Fruit fly (Drosophila melanogaster) whole organism, prepupa: ENCODE measurements around the gene YL-1.
A peak's percentile ranks its signal among the peaks of the same experiment; 100 is the strongest.

ENCODE experiments used
- CG10631 ChIP-seq: fragments of 200-800 bp; sonication (Bioruptor generic); optimal IDR thresholded peaks from 2 replicates; lab custom pipeline; 2016; ENCODE audit warnings: missing biosample characterization, missing genetic modification characterization
- CG10669 ChIP-seq: fragments of 200-800 bp; sonication (Bioruptor generic); optimal IDR thresholded peaks from 3 replicates; lab custom pipeline; 2018; ENCODE audit warnings: missing biosample characterization, mild to moderate bottlenecking, missing genetic modification characterization, moderate library complexity
- CG11762 ChIP-seq: fragments of 200-800 bp; sonication (Bioruptor generic); optimal IDR thresholded peaks from 3 replicates; lab custom pipeline; 2016; ENCODE audit warnings: missing biosample characterization, missing genetic modification characterization; ENCODE audit not compliant: insufficient read depth
- CG11902 ChIP-seq: fragments of 200-800 bp; sonication (Bioruptor generic); optimal IDR thresholded peaks from 3 replicates; lab custom pipeline; 2016; ENCODE audit warnings: missing biosample characterization, missing genetic modification characterization
- CG15336 ChIP-seq: fragments of 200-800 bp; sonication (Bioruptor generic); IDR thresholded peaks from 2 replicates; pipeline ENCODE4 v1.3.6; 2022; ENCODE audit warnings: missing biosample characterization, missing genetic modification characterization
- CG1621 ChIP-seq: fragments of 200-800 bp; sonication (Bioruptor generic); optimal IDR thresholded peaks from 3 replicates; lab custom pipeline; 2018; ENCODE audit warnings: missing biosample characterization, mild to moderate bottlenecking, missing genetic modification characterization
- CG3032 ChIP-seq: fragments of 200-800 bp; optimal IDR thresholded peaks from 2 replicates; lab custom pipeline; 2019; ENCODE audit warnings: missing biosample characterization, mild to moderate bottlenecking, missing genetic modification characterization, moderate library complexity
- CG31627 ChIP-seq: fragments of 200-800 bp; sonication (Bioruptor generic); optimal IDR thresholded peaks from 3 replicates; lab custom pipeline; 2016; ENCODE audit warnings: missing biosample characterization, missing genetic modification characterization
- CG34406 ChIP-seq: fragments of 200-800 bp; sonication (Bioruptor generic); optimal IDR thresholded peaks from 3 replicates; lab custom pipeline; 2016; ENCODE audit warnings: missing biosample characterization, missing genetic modification characterization
- CG3919 ChIP-seq: fragments of 200-800 bp; sonication (Bioruptor generic); optimal IDR thresholded peaks from 3 replicates; lab custom pipeline; 2016; ENCODE audit warnings: missing biosample characterization, missing genetic modification characterization
- CG6163 ChIP-seq: fragments of 200-800 bp; sonication (Bioruptor generic); IDR thresholded peaks from 3 replicates; pipeline ENCODE4 v1.3.6; 2022; ENCODE audit warnings: missing biosample characterization, missing genetic modification characterization
- CG6792 ChIP-seq: fragments of 200-800 bp; sonication (Bioruptor generic); optimal IDR thresholded peaks from 3 replicates; lab custom pipeline; 2016; ENCODE audit warnings: missing biosample characterization, missing genetic modification characterization
- CG6854 ChIP-seq: fragments of 200-800 bp; sonication (Bioruptor generic); optimal IDR thresholded peaks from 2 replicates; lab custom pipeline; 2017; ENCODE audit warnings: missing biosample characterization, mild to moderate bottlenecking, missing genetic modification characterization
- CG8119 ChIP-seq: fragments of 200-800 bp; sonication (Bioruptor generic); IDR thresholded peaks from 3 replicates; pipeline ENCODE4 v1.3.6; 2022; ENCODE audit warnings: missing biosample characterization, missing genetic modification characterization
- CG8319 ChIP-seq: fragments of 200-800 bp; sonication (Bioruptor generic); optimal IDR thresholded peaks from 3 replicates; lab custom pipeline; 2016; ENCODE audit warnings: missing biosample characterization, missing genetic modification characterization
- CG8632 ChIP-seq: fragments of 200-800 bp; sonication (Bioruptor generic); optimal IDR thresholded peaks from 3 replicates; lab custom pipeline; 2016; ENCODE audit warnings: missing biosample characterization, missing genetic modification characterization
- Eip78C ChIP-seq: fragments of 200-800 bp; sonication (Bioruptor generic); peaks from one replicate; lab custom pipeline; 2016; ENCODE audit warnings: missing biosample characterization, missing genetic modification characterization
- Eip93F ChIP-seq: fragments of 200-800 bp; sonication (Bioruptor generic); optimal IDR thresholded peaks from 2 replicates; lab custom pipeline; 2016; ENCODE audit warnings: missing biosample characterization, mild to moderate bottlenecking, missing genetic modification characterization
- Ets96B ChIP-seq: fragments of 200-800 bp; optimal IDR thresholded peaks from 2 replicates; lab custom pipeline; 2019; ENCODE audit warnings: missing biosample characterization, mild to moderate bottlenecking, missing genetic modification characterization, moderate library complexity
- Gug ChIP-seq: fragments of 200-800 bp; sonication (Bioruptor generic); IDR thresholded peaks from 2 replicates; pipeline ENCODE4 v1.3.6; 2022; ENCODE audit warnings: missing biosample characterization, missing genetic modification characterization
- Hr39 ChIP-seq: fragments of 200-800 bp; sonication (Bioruptor generic); optimal IDR thresholded peaks from 2 replicates; lab custom pipeline; 2016; ENCODE audit warnings: missing biosample characterization, missing genetic modification characterization
- Lpt ChIP-seq: fragments of 200-800 bp; sonication (Bioruptor generic); optimal IDR thresholded peaks from 3 replicates; lab custom pipeline; 2016; ENCODE audit warnings: missing biosample characterization, missing genetic modification characterization
- Met ChIP-seq: fragments of 200-800 bp; sonication (Bioruptor generic); optimal IDR thresholded peaks from 3 replicates; lab custom pipeline; 2016; ENCODE audit warnings: missing biosample characterization, missing genetic modification characterization
- OdsH ChIP-seq: fragments of 200-800 bp; sonication (Bioruptor generic); optimal IDR thresholded peaks from 3 replicates; lab custom pipeline; 2016; ENCODE audit warnings: missing biosample characterization, missing genetic modification characterization
- Sox14 ChIP-seq: fragments of 200-800 bp; sonication (Bioruptor generic); optimal IDR thresholded peaks from 3 replicates; lab custom pipeline; 2016; ENCODE audit warnings: missing biosample characterization, missing genetic modification characterization
- Sox15 ChIP-seq: fragments of 200-800 bp; sonication (Bioruptor generic); optimal IDR thresholded peaks from 3 replicates; lab custom pipeline; 2016; ENCODE audit warnings: missing biosample characterization, missing genetic modification characterization
- achi ChIP-seq: fragments of 200-800 bp; sonication (Bioruptor generic); optimal IDR thresholded peaks from 3 replicates; lab custom pipeline; 2016; ENCODE audit warnings: missing biosample characterization, missing genetic modification characterization
- acj6 ChIP-seq: fragments of 200-800 bp; sonication (Bioruptor generic); optimal IDR thresholded peaks from 3 replicates; lab custom pipeline; 2016; ENCODE audit warnings: missing biosample characterization, missing genetic modification characterization
- cyc ChIP-seq: fragments of 200-800 bp; sonication (Bioruptor generic); optimal IDR thresholded peaks from 3 replicates; lab custom pipeline; 2016; ENCODE audit warnings: missing biosample characterization, missing genetic modification characterization
- dac ChIP-seq: fragments of 200-800 bp; sonication (Bioruptor generic); optimal IDR thresholded peaks from 2 replicates; lab custom pipeline; 2017; ENCODE audit warnings: missing biosample characterization, mild to moderate bottlenecking, missing genetic modification characterization
- dsx ChIP-seq: fragments of 200-800 bp; optimal IDR thresholded peaks from 3 replicates; lab custom pipeline; 2019; ENCODE audit warnings: missing biosample characterization, mild to moderate bottlenecking, missing genetic modification characterization, moderate library complexity; ENCODE audit not compliant: poor library complexity, severe bottlenecking
- eg ChIP-seq: fragments of 200-800 bp; sonication (Bioruptor generic); IDR thresholded peaks from 3 replicates; pipeline ENCODE4 v1.3.6; 2022; ENCODE audit warnings: missing biosample characterization, missing genetic modification characterization
- esn ChIP-seq: fragments of 200-800 bp; sonication (Bioruptor generic); optimal IDR thresholded peaks from 2 replicates; lab custom pipeline; 2016; ENCODE audit warnings: missing biosample characterization, mild to moderate bottlenecking, missing genetic modification characterization, moderate library complexity
- fd59A ChIP-seq: fragments of 200-800 bp; sonication (Bioruptor generic); optimal IDR thresholded peaks from 2 replicates; lab custom pipeline; 2017; ENCODE audit warnings: missing biosample characterization, mild to moderate bottlenecking, missing genetic modification characterization, missing genetic modification reagents
- lz ChIP-seq: fragments of 200-800 bp; sonication (Bioruptor generic); optimal IDR thresholded peaks from 3 replicates; lab custom pipeline; 2016; ENCODE audit warnings: missing biosample characterization, missing genetic modification characterization
- net ChIP-seq: fragments of 200-800 bp; sonication (Bioruptor generic); optimal IDR thresholded peaks from 3 replicates; lab custom pipeline; 2016; ENCODE audit warnings: missing biosample characterization, missing genetic modification characterization
- salr ChIP-seq, 2 experiments: fragments of 200-800 bp; sonication (Bioruptor generic); optimal IDR thresholded peaks; 3 replicates each; lab custom pipeline; 2016 to 2018; ENCODE audit warnings: missing biosample characterization in 2 of 2, missing genetic modification characterization in 2 of 2, mild to moderate bottlenecking in 1 of 2
- spab ChIP-seq: fragments of 200-800 bp; sonication (Bioruptor generic); optimal IDR thresholded peaks from 2 replicates; lab custom pipeline; 2017; ENCODE audit warnings: missing biosample characterization, mild to moderate bottlenecking, missing genetic modification characterization, missing genetic modification reagents
- topi ChIP-seq: fragments of 200-800 bp; sonication (Bioruptor generic); optimal IDR thresholded peaks from 3 replicates; lab custom pipeline; 2016; ENCODE audit warnings: missing biosample characterization, missing genetic modification characterization
- vri ChIP-seq: fragments of 200-800 bp; sonication (Bioruptor generic); optimal IDR thresholded peaks from 3 replicates; lab custom pipeline; 2016; ENCODE audit warnings: missing biosample characterization, mild to moderate bottlenecking, missing genetic modification characterization

YL-1 gene

dm6 chr2L:11004674-11005045, 34.4 kb downstream of the YL-1 start, which contains the start of gene Nup154:
Nup154 (plus strand) TSS chr2L:11004820.
- peak; percentile 23 for TF ChIP-seq CG6854 (GFP tag; lab: Kevin White, UChicago)
- TF ChIP-seq Eip78C (GFP tag; lab: Kevin White, UChicago): no peak
- TF ChIP-seq, all 60 proteins: peak for 1

- TF ChIP-seq CG31627 (peak; percentile 44), CG6163 (GFP tag; lab: Robert Waterston, UW) (0 out of 3 replicates have a peak, but pooled peaks have one; percentile 19), CG8319 (peak; percentile 19), vri (no peak), OdsH (GFP tag; lab: Kevin White, UChicago) (peak; percentile 65), CG15336 (GFP tag; lab: Robert Waterston, UW) (0 out of 2 replicates have a peak, but pooled peaks have one; percentile 32), Lpt (GFP tag; lab: Kevin White, UChicago) (peak; percentile 12), CG8632 (no peak), CG11762 (GFP tag; lab: Kevin White, UChicago) (peak; percentile 39), CG34406 (GFP tag; lab: Kevin White, UChicago) (peak; percentile 40), Sox14 (GFP tag; lab: Kevin White, UChicago) (peak; percentile 31), fd59A (GFP tag; lab: Kevin White, UChicago) (no peak), Ets96B (tag; lab: Kevin White, UChicago) (peak; percentile 56), CG3919 (GFP tag; lab: Kevin White, UChicago) (peak; percentile 62), lz (GFP tag; lab: Kevin White, UChicago) (peak; percentile 58), eg (GFP tag; lab: Robert Waterston, UW) (peak; percentile 40; the same call in 1 of the 3 replicates), salr (GFP tag; optimal IDR thresholded peaks at IDR 0.05; lab: Kevin White, UChicago) (no peak), CG6854 (GFP tag; lab: Kevin White, UChicago) (no peak), Hr39 (GFP tag; lab: Kevin White, UChicago) (no peak), Eip93F (peak; percentile 53), Eip78C (GFP tag; lab: Kevin White, UChicago) (peak; percentile 85), CG11902 (GFP tag; lab: Kevin White, UChicago) (peak; percentile 19), spab (GFP tag; lab: Kevin White, UChicago) (no peak), Sox15 (GFP tag; lab: Kevin White, UChicago) (peak; percentile 35), CG6792 (GFP tag; lab: Kevin White, UChicago) (peak; percentile 51), cyc (GFP tag; lab: Kevin White, UChicago) (peak; percentile 60), Gug (GFP tag; lab: Robert Waterston, UW) (no peak), CG10631 (peak; percentile 70), CG1621 (peak; percentile 13), dac (GFP tag; lab: Kevin White, UChicago) (no peak), Met (peak; percentile 66), achi (GFP tag; lab: Kevin White, UChicago) (peak; percentile 60), topi (GFP tag; lab: Kevin White, UChicago) (peak; percentile 46), acj6 (peak; percentile 58), CG8119 (GFP tag; lab: Robert Waterston, UW) (0 out of 3 replicates have a peak, but pooled peaks have one; percentile 29), esn (GFP tag; lab: Kevin White, UChicago) (peak; percentile 73), dsx (GFP tag; lab: Kevin White, UChicago) (peak; percentile 52), net (GFP tag; lab: Kevin White, UChicago) (no peak), CG10669 (GFP tag; lab: Kevin White, UChicago) (peak; percentile 38), CG3032 (tag; lab: Kevin White, UChicago) (peak; percentile 63)
Observed at dm6 chr2L:11010999-11011398, 40.8 kb downstream of the YL-1 start, which contains the start of the genes Art8 and dUTPase. Art8 (minus strand) TSS chr2L:11011086. dUTPase (plus strand) TSS chr2L:11011312.
